Worm (Caenorhabditis elegans) whole organism, midembryonic: Measurements from ENCODE around the gene F46H5.7.

Source experiments
- T22C8.4 ChIP-seq: fragments of 200-800 bp; sonication (Bioruptor generic); IDR thresholded peaks from 2 replicates; pipeline ENCODE4 v1.3.6; 2022; ENCODE audit warnings: missing genetic modification characterization, missing compliant biosample characterization
- ref-1 ChIP-seq: fragments of 200-800 bp; sonication (Bioruptor generic); conservative IDR thresholded peaks from 2 replicates; pipeline ENCODE4 v1.3.6; 2022; ENCODE audit warnings: missing genetic modification reagents, missing genetic modification characterization, missing compliant biosample characterization

ce11 chrX:7220209-7220608 lies 22.6 kb downstream of the F46H5.7 start:
- no peak for TF ChIP-seq ref-1 (GFP tag; lab: Robert Waterston, UW)
- TF ChIP-seq T22C8.4 (GFP tag; lab: Robert Waterston, UW), result no peak
